Fruit fly (Drosophila melanogaster) whole organism, embryonic: ENCODE results near the gene mat.
A peak's percentile ranks its signal among the peaks of the same experiment; 100 is the strongest.

Experiments used
- BEAF-32 ChIP-seq: fragments of 200-800 bp; sonication (Bioruptor generic); optimal IDR thresholded peaks from 3 replicates; lab custom pipeline; 2017; ENCODE audit warnings: missing biosample characterization, missing genetic modification characterization, mild to moderate bottlenecking, moderate library complexity, missing genetic modification reagents
- C15 ChIP-seq: fragments of 200-800 bp; sonication (Bioruptor generic); IDR thresholded peaks from 3 replicates; pipeline ENCODE4 v1.3.6; 2022; ENCODE audit warnings: missing biosample characterization, missing genetic modification characterization
- CG1024 ChIP-seq: fragments of 200-800 bp; sonication (Bioruptor generic); IDR thresholded peaks from 2 replicates; pipeline ENCODE4 v1.3.6; 2022; ENCODE audit warnings: missing biosample characterization, missing genetic modification characterization
- CG10267 ChIP-seq: fragments of 200-800 bp; sonication (Bioruptor generic); optimal IDR thresholded peaks from 2 replicates; lab custom pipeline; 2018; ENCODE audit warnings: missing biosample characterization, mild to moderate bottlenecking, missing genetic modification characterization, moderate library complexity
- CG11723 ChIP-seq: fragments of 200-800 bp; sonication (Bioruptor generic); optimal IDR thresholded peaks from 2 replicates; lab custom pipeline; 2017; ENCODE audit warnings: missing biosample characterization, mild to moderate bottlenecking, missing genetic modification characterization
- CG12155 ChIP-seq: fragments of 200-800 bp; sonication (Bioruptor generic); optimal IDR thresholded peaks from 3 replicates; lab custom pipeline; 2016; ENCODE audit warnings: missing biosample characterization, missing genetic modification characterization
- CG13123 ChIP-seq: fragments of 200-800 bp; sonication (Bioruptor generic); optimal IDR thresholded peaks from 2 replicates; lab custom pipeline; 2016; ENCODE audit warnings: missing biosample characterization, missing genetic modification characterization
- CG14014 ChIP-seq: fragments of 200-800 bp; sonication (Bioruptor generic); IDR thresholded peaks from 2 replicates; pipeline ENCODE4 v1.3.6; 2022; ENCODE audit warnings: missing biosample characterization, missing genetic modification characterization
- CG14710 ChIP-seq: fragments of 200-800 bp; sonication (Bioruptor generic); optimal IDR thresholded peaks from 3 replicates; lab custom pipeline; 2019; ENCODE audit warnings: missing biosample characterization, mild to moderate bottlenecking, missing genetic modification characterization, moderate library complexity
- CG17568 ChIP-seq: fragments of 200-800 bp; sonication (Bioruptor generic); optimal IDR thresholded peaks from 2 replicates; lab custom pipeline; 2018; ENCODE audit warnings: missing biosample characterization, mild to moderate bottlenecking, missing genetic modification characterization, moderate library complexity
- CG31365 ChIP-seq: fragments of 200-800 bp; sonication (Bioruptor generic); optimal IDR thresholded peaks from 2 replicates; lab custom pipeline; 2018; ENCODE audit warnings: missing biosample characterization, mild to moderate bottlenecking, missing genetic modification characterization
- CG3281 ChIP-seq: fragments of 200-800 bp; sonication (Bioruptor generic); optimal IDR thresholded peaks from 3 replicates; lab custom pipeline; 2017; ENCODE audit warnings: missing biosample characterization, mild to moderate bottlenecking, missing genetic modification characterization
- CG34376 ChIP-seq: fragments of 200-800 bp; sonication (Bioruptor generic); optimal IDR thresholded peaks from 2 replicates; lab custom pipeline; 2018; ENCODE audit warnings: missing biosample characterization, mild to moderate bottlenecking, missing genetic modification characterization
- CG34422 ChIP-seq: fragments of 200-800 bp; sonication (Bioruptor generic); IDR thresholded peaks from 3 replicates; pipeline ENCODE4 v1.3.6; 2022; ENCODE audit warnings: missing biosample characterization, missing genetic modification characterization
- CG6683 ChIP-seq: fragments of 200-800 bp; sonication (Bioruptor generic); optimal IDR thresholded peaks from 2 replicates; lab custom pipeline; 2017; ENCODE audit warnings: missing biosample characterization, mild to moderate bottlenecking, missing genetic modification characterization, missing genetic modification reagents
- CG6765 ChIP-seq: fragments of 200-800 bp; sonication (Bioruptor generic); optimal IDR thresholded peaks from 3 replicates; lab custom pipeline; 2017; ENCODE audit warnings: missing biosample characterization, mild to moderate bottlenecking, missing genetic modification characterization
- CG7372 ChIP-seq: fragments of 200-800 bp; sonication (Bioruptor generic); IDR thresholded peaks from 2 replicates; pipeline ENCODE4 v1.3.6; 2022; ENCODE audit warnings: missing biosample characterization, missing genetic modification characterization
- CG8924 ChIP-seq: fragments of 200-800 bp; optimal IDR thresholded peaks from 3 replicates; lab custom pipeline; 2019; ENCODE audit warnings: missing biosample characterization, mild to moderate bottlenecking, missing genetic modification characterization, moderate library complexity
- Deaf1 ChIP-seq: fragments of 200-800 bp; optimal IDR thresholded peaks from 3 replicates; lab custom pipeline; 2019; ENCODE audit warnings: missing biosample characterization, mild to moderate bottlenecking, missing genetic modification characterization, moderate library complexity
- HLH54F ChIP-seq: fragments of 200-800 bp; sonication (Bioruptor generic); optimal IDR thresholded peaks from 3 replicates; lab custom pipeline; 2016; ENCODE audit warnings: missing biosample characterization, missing genetic modification characterization
- MTF-1 ChIP-seq: fragments of 200-800 bp; sonication (Bioruptor generic); optimal IDR thresholded peaks from 2 replicates; lab custom pipeline; 2018; ENCODE audit warnings: missing biosample characterization, mild to moderate bottlenecking, missing genetic modification characterization, borderline replicate concordance
- NC2α ChIP-seq: fragments of 200-800 bp; sonication (Bioruptor generic); optimal IDR thresholded peaks from 2 replicates; lab custom pipeline; 2016; ENCODE audit warnings: missing biosample characterization, missing genetic modification characterization
- Rx ChIP-seq: fragments of 200-800 bp; sonication (Bioruptor generic); IDR thresholded peaks from 2 replicates; pipeline ENCODE4 v1.3.6; 2022; ENCODE audit warnings: missing biosample characterization, missing genetic modification characterization
- Sry-β ChIP-seq: fragments of 200-800 bp; sonication (Bioruptor generic); optimal IDR thresholded peaks from 2 replicates; lab custom pipeline; 2018; ENCODE audit warnings: missing biosample characterization, mild to moderate bottlenecking, missing genetic modification characterization, moderate library complexity
- bbx ChIP-seq: fragments of 200-800 bp; sonication (Bioruptor generic); IDR thresholded peaks from 2 replicates; pipeline ENCODE4 v1.3.6; 2022; ENCODE audit warnings: missing biosample characterization, missing genetic modification characterization; ENCODE audit not compliant: partially characterized antibody
- crc ChIP-seq: fragments of 200-800 bp; sonication (Bioruptor generic); optimal IDR thresholded peaks from 2 replicates; lab custom pipeline; 2016; ENCODE audit warnings: missing biosample characterization, missing genetic modification characterization
- dm ChIP-seq: fragments of 200-800 bp; sonication (Bioruptor generic); optimal IDR thresholded peaks from 3 replicates; lab custom pipeline; 2016; ENCODE audit warnings: missing biosample characterization, missing genetic modification characterization
- dmrt99B ChIP-seq: fragments of 200-800 bp; sonication (Bioruptor generic); optimal IDR thresholded peaks from 2 replicates; lab custom pipeline; 2018; ENCODE audit warnings: missing biosample characterization, mild to moderate bottlenecking, missing genetic modification characterization, moderate library complexity
- gce ChIP-seq: fragments of 200-800 bp; sonication (Bioruptor generic); IDR thresholded peaks from 3 replicates; pipeline ENCODE4 v1.3.6; 2022; ENCODE audit warnings: missing biosample characterization, missing genetic modification characterization
- hth ChIP-seq: fragments of >200 bp; optimal IDR thresholded peaks from 2 replicates; lab custom pipeline; 2017; ENCODE audit warnings: inconsistent platforms
- jumu ChIP-seq: fragments of 200-800 bp; sonication (Bioruptor generic); optimal IDR thresholded peaks from 3 replicates; lab custom pipeline; 2016; ENCODE audit warnings: missing biosample characterization, missing genetic modification characterization
- kah ChIP-seq: fragments of 200-800 bp; sonication (Bioruptor generic); optimal IDR thresholded peaks from 2 replicates; lab custom pipeline; 2018; ENCODE audit warnings: missing biosample characterization, mild to moderate bottlenecking, missing genetic modification characterization
- lmd ChIP-seq: fragments of 200-800 bp; sonication (Bioruptor generic); IDR thresholded peaks from 2 replicates; pipeline ENCODE4 v1.3.6; 2022; ENCODE audit warnings: missing biosample characterization, missing genetic modification characterization
- lov ChIP-seq, 2 experiments: fragments of 200-800 bp in 1 of 2; fragments of >200 bp in 1 of 2; sonication (Bioruptor generic) in 1 of 2; IDR thresholded peaks in 1 of 2; optimal IDR thresholded peaks in 1 of 2; 2 replicates in 1 of 2; 3 replicates in 1 of 2; pipeline versions ENCODE4 v1.3.6 to Lab custom; 2017 to 2022; ENCODE audit warnings: missing biosample characterization in 1 of 2, missing genetic modification characterization in 1 of 2
- nom ChIP-seq: fragments of 200-800 bp; sonication (Bioruptor generic); optimal IDR thresholded peaks from 2 replicates; lab custom pipeline; 2017; ENCODE audit warnings: missing biosample characterization, missing genetic modification characterization, mild to moderate bottlenecking, moderate library complexity, missing genetic modification reagents
- oc ChIP-seq: fragments of 200-800 bp; sonication (Bioruptor generic); optimal IDR thresholded peaks from 2 replicates; lab custom pipeline; 2018; ENCODE audit warnings: missing biosample characterization, mild to moderate bottlenecking, missing genetic modification characterization, moderate library complexity
- onecut ChIP-seq: fragments of 200-800 bp; sonication (Bioruptor generic); IDR thresholded peaks from 2 replicates; pipeline ENCODE4 v1.3.6; 2022; ENCODE audit warnings: missing biosample characterization, missing genetic modification characterization
- peb ChIP-seq: fragments of 200-800 bp; sonication (Bioruptor generic); IDR thresholded peaks from 2 replicates; pipeline ENCODE4 v1.3.6; 2022; ENCODE audit warnings: missing biosample characterization, missing genetic modification characterization
- pfk ChIP-seq: fragments of 200-800 bp; sonication (Bioruptor generic); optimal IDR thresholded peaks from 2 replicates; lab custom pipeline; 2018; ENCODE audit warnings: missing biosample characterization, mild to moderate bottlenecking, missing genetic modification characterization, moderate library complexity
- prd ChIP-seq, 3 experiments: fragments of >200 bp in 2 of 3; fragments of 200-800 bp in 1 of 3; sonication (Bioruptor generic) in 1 of 3; optimal IDR thresholded peaks in 2 of 3; IDR thresholded peaks in 1 of 3; 2 replicates in 2 of 3; 3 replicates in 1 of 3; pipeline versions ENCODE4 v1.3.6 to Lab custom; 2017 to 2022; ENCODE audit warnings: missing biosample characterization in 1 of 3, missing genetic modification characterization in 1 of 3
- sens-2 ChIP-seq: fragments of 200-800 bp; sonication (Bioruptor generic); IDR thresholded peaks from 2 replicates; pipeline ENCODE4 v1.3.6; 2022; ENCODE audit warnings: missing biosample characterization, missing genetic modification characterization
- sna ChIP-seq: fragments of 200-800 bp; sonication (Bioruptor generic); IDR thresholded peaks from 2 replicates; pipeline ENCODE4 v1.3.6; 2022; ENCODE audit warnings: missing biosample characterization, missing genetic modification characterization; ENCODE audit not compliant: partially characterized antibody
- stwl ChIP-seq: fragments of 200-800 bp; sonication (Bioruptor generic); optimal IDR thresholded peaks from 3 replicates; lab custom pipeline; 2018; ENCODE audit warnings: missing biosample characterization, mild to moderate bottlenecking, missing genetic modification characterization, moderate library complexity
- twi ChIP-seq: fragments of 200-800 bp; optimal IDR thresholded peaks from 2 replicates; lab custom pipeline; 2019; ENCODE audit warnings: missing biosample characterization, mild to moderate bottlenecking, missing genetic modification characterization, moderate library complexity
- unpg ChIP-seq: fragments of 200-800 bp; sonication (Bioruptor generic); optimal IDR thresholded peaks from 3 replicates; lab custom pipeline; 2018; ENCODE audit warnings: missing biosample characterization, mild to moderate bottlenecking, missing genetic modification characterization, moderate library complexity
- usp ChIP-seq: fragments of >200 bp; optimal IDR thresholded peaks from 2 replicates; lab custom pipeline; 2017; ENCODE audit warnings: missing biosample characterization, missing genetic modification characterization
- vnd ChIP-seq: fragments of 200-800 bp; sonication (Bioruptor generic); IDR thresholded peaks from 3 replicates; pipeline ENCODE4 v1.3.6; 2022; ENCODE audit warnings: missing biosample characterization, missing genetic modification characterization; ENCODE audit not compliant: partially characterized antibody
- z ChIP-seq: fragments of 200-800 bp; sonication (Bioruptor generic); IDR thresholded peaks from 3 replicates; pipeline ENCODE4 v1.3.6; 2022; ENCODE audit warnings: missing biosample characterization, missing genetic modification characterization

The mat gene

DNA sequence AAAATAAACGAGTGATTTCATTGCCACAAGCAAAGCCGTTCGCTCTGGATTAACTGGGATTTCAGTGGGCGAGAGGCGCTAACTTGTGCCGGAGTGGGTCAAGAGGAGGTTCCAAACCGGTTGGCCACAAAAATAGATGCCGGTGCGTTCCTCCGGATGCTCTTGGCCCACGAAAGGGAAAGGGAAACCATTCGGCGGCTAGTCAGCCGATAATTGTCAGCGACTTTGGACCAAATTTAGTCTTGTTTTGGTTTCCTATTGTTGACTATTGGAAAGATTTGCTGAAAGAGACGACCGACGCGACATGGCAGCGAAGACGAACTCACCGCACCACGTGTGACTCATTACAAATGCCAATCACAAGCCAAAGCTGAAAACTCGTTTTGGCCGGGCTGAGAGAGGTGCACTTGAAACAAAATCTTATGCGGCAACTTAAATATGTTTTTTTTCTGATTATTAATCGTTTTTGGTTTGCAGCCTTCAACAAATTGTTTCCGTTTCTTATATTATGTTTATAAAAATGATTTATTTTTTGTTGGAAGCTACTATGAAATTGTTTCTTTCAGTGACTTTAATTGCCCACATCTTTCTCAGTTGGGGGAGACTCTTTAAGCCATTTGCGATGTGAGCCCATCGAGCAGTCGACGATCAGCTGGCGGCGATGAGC lies 7.3 kb upstream of the mat start, which contains the start of gene CG34056 (continued):
- TF ChIP-seq CG3281 (GFP tag; lab: Kevin White, UChicago) (peak; percentile 93), MTF-1 (GFP tag; lab: Kevin White, UChicago) (peak; percentile 88), CG10267 (peak; percentile 89), lmd (GFP tag; lab: Robert Waterston, UW) (peak; percentile 95), CG13123 (GFP tag; lab: Kevin White, UChicago) (peak; percentile 64), HLH54F (GFP tag; lab: Kevin White, UChicago) (peak; percentile 71), CG14014 (GFP tag; lab: Robert Waterston, UW) (peak; percentile 95), peb (peak; percentile 91), CG14710 (peak; percentile 89), CG34422 (GFP tag; lab: Robert Waterston, UW) (peak; percentile 94), crc (GFP tag; lab: Kevin White, UChicago) (peak; percentile 85), twi (tag; lab: Kevin White, UChicago) (peak; percentile 47), CG1024 (GFP tag; lab: Robert Waterston, UW) (peak; percentile 92), CG12155 (peak; percentile 75), stwl (peak; percentile 23), BEAF-32 (GFP tag; lab: Kevin White, UChicago) (no peak), dmrt99B (tag; lab: Kevin White, UChicago) (peak; percentile 97), dm (GFP tag; lab: Kevin White, UChicago) (peak; percentile 5), CG6765 (GFP tag; lab: Kevin White, UChicago) (peak; percentile 84), jumu (GFP tag; lab: Kevin White, UChicago) (peak; percentile 55), Sry-β (GFP tag; lab: Kevin White, UChicago) (peak; percentile 49), Deaf1 (peak; percentile 78), gce (GFP tag; lab: Robert Waterston, UW) (peak; percentile 94), CG6683 (GFP tag; lab: Kevin White, UChicago) (peak; percentile 88), CG34376 (GFP tag; lab: Kevin White, UChicago) (peak; percentile 64), vnd (no peak), prd (optimal IDR thresholded peaks at IDR 0.05; lab: Kevin White, UChicago) (no peak), prd (GFP tag; IDR thresholded peaks at IDR 0.05; lab: Robert Waterston, UW) (peak; percentile 96), Rx (GFP tag; lab: Robert Waterston, UW) (peak; percentile 96), CG17568 (GFP tag; lab: Kevin White, UChicago) (peak; percentile 72), oc (tag; lab: Kevin White, UChicago) (peak; percentile 91), nom (GFP tag; lab: Kevin White, UChicago) (peak; percentile 94), usp (GFP tag; lab: Kevin White, UChicago) (no peak), kah (GFP tag; lab: Kevin White, UChicago) (peak; percentile 87), unpg (GFP tag; lab: Kevin White, UChicago) (peak; percentile 95), lov (optimal IDR thresholded peaks at IDR 0.05; lab: Kevin White, UChicago) (no peak), lov (GFP tag; IDR thresholded peaks at IDR 0.05; lab: Robert Waterston, UW) (peak; percentile 93), hth (lab: Kevin White, UChicago) (no peak), onecut (GFP tag; lab: Robert Waterston, UW) (peak; percentile 94), CG31365 (tag; lab: Kevin White, UChicago) (peak; percentile 73), NC2α (no peak), sens-2 (peak; percentile 84), CG11723 (peak; percentile 70), bbx (no peak), CG8924 (tag; lab: Kevin White, UChicago) (peak; percentile 88), z (GFP tag; lab: Robert Waterston, UW) (peak; percentile 69; the same call in 2 of the 3 replicates), sna (GFP tag; lab: Robert Waterston, UW) (no peak), CG7372 (GFP tag; lab: Robert Waterston, UW) (peak; percentile 96), pfk (no peak), C15 (GFP tag; lab: Robert Waterston, UW) (peak; percentile 82)
